Worm (Caenorhabditis elegans): ENCODE results near the gene M01H9.5.
A peak's percentile ranks its signal among the peaks of the same experiment; 100 is the strongest.

DNA sequence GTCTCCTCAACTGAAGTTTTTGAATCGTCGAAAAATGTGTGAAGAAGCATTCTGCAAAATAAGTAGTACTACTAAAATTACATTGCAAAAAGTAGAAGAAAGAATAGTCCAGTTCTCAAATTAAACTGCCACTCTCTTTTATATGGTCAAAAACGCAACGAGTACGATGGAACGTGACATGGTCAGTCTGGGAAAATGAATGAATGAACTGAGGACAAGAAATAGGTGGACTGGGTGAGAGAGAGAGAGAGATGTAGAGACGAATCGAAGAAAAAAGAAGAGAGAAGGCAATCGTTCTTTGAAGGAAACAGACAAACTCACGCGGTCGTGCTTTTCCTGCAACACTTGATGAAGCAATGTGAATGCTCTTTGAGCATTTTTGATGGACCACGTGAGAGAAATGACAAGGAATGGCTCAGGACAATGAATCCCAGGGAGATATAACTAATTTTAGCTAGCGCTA, 11.8 kb downstream of the M01H9.5 start, which contains the start of gene M01H9.3:
- TF ChIP-seq aly-2 (tag; optimal IDR thresholded peaks at IDR 0.05): peak; percentile 7
- TF ChIP-seq elt-3 (tag; optimal IDR thresholded peaks at IDR 0.05): no peak
- TF ChIP-seq nhr-76 (tag; optimal IDR thresholded peaks at IDR 0.05): no peak
- no peak for TF ChIP-seq blmp-1 (tag; optimal IDR thresholded peaks at IDR 0.05)
- TF ChIP-seq jun-1 (tag; optimal IDR thresholded peaks at IDR 0.05): peak; percentile 30

Measured in whole organism, L1 larva.